Fruit fly (Drosophila melanogaster): ENCODE measurements around the gene Muc96D.

Muc96D gene

dm6 chr3R:25427175-25427574 lies 26.7 kb upstream of the Muc96D start:
- TF ChIP-seq vri (GFP tag; optimal IDR thresholded peaks at IDR 0.05): no peak
- no peak for TF ChIP-seq Eip93F (GFP tag; optimal IDR thresholded peaks at IDR 0.05)
- no peak for TF ChIP-seq CG9139 (GFP tag; optimal IDR thresholded peaks at IDR 0.05)
- TF ChIP-seq Eip75B (GFP tag; optimal IDR thresholded peaks at IDR 0.05): no peak
- TF ChIP-seq Sox14 (GFP tag; optimal IDR thresholded peaks at IDR 0.05): no peak
- TF ChIP-seq Lpt (GFP tag; optimal IDR thresholded peaks at IDR 0.05): no peak
- TF ChIP-seq Ets21C (GFP tag; optimal IDR thresholded peaks at IDR 0.05): no peak
- TF ChIP-seq Hr39 (GFP tag; optimal IDR thresholded peaks at IDR 0.05): no peak
- TF ChIP-seq Sox102F (GFP tag; optimal IDR thresholded peaks at IDR 0.05): no peak
- no peak for TF ChIP-seq Hr38 (GFP tag; optimal IDR thresholded peaks at IDR 0.05)
- TF ChIP-seq CG3032 (tag; optimal IDR thresholded peaks at IDR 0.05): no peak
- TF ChIP-seq Eip78C (GFP tag): no peak

DNA sequence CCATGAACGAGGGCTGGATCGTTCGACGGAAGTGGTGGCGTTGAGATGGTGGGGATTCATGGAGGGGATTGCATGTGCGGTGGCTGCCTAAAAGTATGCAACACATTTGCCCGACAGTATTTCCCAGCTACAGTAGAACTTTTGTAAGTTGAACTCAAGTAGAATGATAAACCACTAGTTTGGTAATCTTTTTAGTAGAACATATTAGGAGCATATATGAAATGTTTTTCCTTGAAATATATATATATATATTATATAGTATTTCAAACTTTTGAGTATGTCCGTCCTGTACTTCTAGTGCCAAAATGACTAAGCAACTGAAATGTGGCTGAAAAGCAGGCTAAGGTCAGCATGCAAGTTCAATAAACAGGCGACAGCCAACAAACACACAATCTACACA lies 11.9 kb downstream of the Muc96D start:
- TF ChIP-seq Hr39 (GFP tag; optimal IDR thresholded peaks at IDR 0.05) (no peak), CG8632 (GFP tag; optimal IDR thresholded peaks at IDR 0.05) (peak; percentile 27), achi (GFP tag; optimal IDR thresholded peaks at IDR 0.05) (peak; percentile 20), CG11762 (GFP tag; optimal IDR thresholded peaks at IDR 0.05; ENCODE audit: insufficient read depth) (no peak), eg (GFP tag; IDR thresholded peaks at IDR 0.05) (peak; percentile 64; the same call in 2 of the 3 replicates), spab (GFP tag; optimal IDR thresholded peaks at IDR 0.05) (no peak), CG6163 (GFP tag; IDR thresholded peaks at IDR 0.05) (0 out of 3 replicates have a peak, but pooled peaks have one; percentile 31), acj6 (GFP tag; optimal IDR thresholded peaks at IDR 0.05) (peak; percentile 24), Ets21C (GFP tag; optimal IDR thresholded peaks at IDR 0.05) (no peak), OdsH (GFP tag; optimal IDR thresholded peaks at IDR 0.05) (peak; percentile 22), CG15336 (GFP tag; IDR thresholded peaks at IDR 0.05) (peak; percentile 57; the same call in 1 of the 2 replicates), ss (GFP tag; optimal IDR thresholded peaks at IDR 0.05) (no peak), CG10669 (GFP tag; optimal IDR thresholded peaks at IDR 0.05) (no peak), CG8319 (GFP tag; optimal IDR thresholded peaks at IDR 0.05) (no peak), CG16779 (tag; optimal IDR thresholded peaks at IDR 0.05) (no peak), Eip93F (GFP tag; optimal IDR thresholded peaks at IDR 0.05) (no peak), Met (GFP tag; optimal IDR thresholded peaks at IDR 0.05) (no peak), Sox15 (GFP tag; optimal IDR thresholded peaks at IDR 0.05) (no peak), CG34406 (GFP tag; optimal IDR thresholded peaks at IDR 0.05) (peak; percentile 42), Ets96B (tag; optimal IDR thresholded peaks at IDR 0.05) (no peak), Hr38 (GFP tag; optimal IDR thresholded peaks at IDR 0.05) (no peak), Gug (GFP tag; IDR thresholded peaks at IDR 0.05) (peak; percentile 54), pdm3 (GFP tag; optimal IDR thresholded peaks at IDR 0.05) (no peak), cyc (GFP tag; optimal IDR thresholded peaks at IDR 0.05) (no peak), net (GFP tag; optimal IDR thresholded peaks at IDR 0.05) (no peak), CG6792 (GFP tag; optimal IDR thresholded peaks at IDR 0.05) (no peak), CG9139 (GFP tag; optimal IDR thresholded peaks at IDR 0.05) (no peak), fkh (GFP tag; optimal IDR thresholded peaks at IDR 0.05) (no peak), CG1621 (tag; optimal IDR thresholded peaks at IDR 0.05) (no peak), Blimp-1 (GFP tag; optimal IDR thresholded peaks at IDR 0.05) (no peak), CG32006 (GFP tag; optimal IDR thresholded peaks at IDR 0.05) (peak; percentile 58), dac (GFP tag; optimal IDR thresholded peaks at IDR 0.05) (no peak), Hr4 (GFP tag; optimal IDR thresholded peaks at IDR 0.05) (no peak), CG31627 (GFP tag; optimal IDR thresholded peaks at IDR 0.05) (no peak), CG3919 (GFP tag; optimal IDR thresholded peaks at IDR 0.05) (peak; percentile 29), CG10631 (GFP tag; optimal IDR thresholded peaks at IDR 0.05) (peak; percentile 31), Lpt (GFP tag; optimal IDR thresholded peaks at IDR 0.05) (no peak), CG6854 (GFP tag; optimal IDR thresholded peaks at IDR 0.05) (no peak), esn (GFP tag; optimal IDR thresholded peaks at IDR 0.05) (no peak), Eip75B (GFP tag; optimal IDR thresholded peaks at IDR 0.05) (no peak), lz (GFP tag; optimal IDR thresholded peaks at IDR 0.05) (no peak)
